Fruit fly (Drosophila melanogaster): ENCODE measurements around the gene Hinfp.

Hinfp gene

DNA sequence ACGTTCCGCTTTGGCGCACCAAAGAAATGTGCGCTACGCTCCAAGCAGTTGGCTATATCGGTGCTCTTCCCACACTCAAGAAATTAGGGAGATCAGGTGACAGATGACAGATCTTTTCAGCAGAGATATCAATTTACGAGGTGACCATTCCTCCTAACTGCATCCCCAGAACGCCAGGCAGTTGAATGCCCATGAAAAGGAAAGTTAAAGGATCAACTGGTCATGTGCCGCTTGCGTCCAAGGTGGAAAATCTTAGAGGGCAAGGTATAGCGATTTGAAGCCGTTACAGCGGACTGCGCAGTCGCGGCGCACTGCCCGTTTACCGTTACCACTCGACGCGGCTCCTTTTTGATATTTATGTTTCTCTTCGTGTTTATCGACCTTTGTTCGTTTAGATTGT is 6.8 kb upstream of the Hinfp start:
- TF ChIP-seq h (GFP tag; optimal IDR thresholded peaks at IDR 0.05) (no peak), woc (GFP tag; optimal IDR thresholded peaks at IDR 0.05) (no peak), rgr (GFP tag; optimal IDR thresholded peaks at IDR 0.05) (no peak), Rel (GFP tag; optimal IDR thresholded peaks at IDR 0.05) (no peak), Rel (tag; optimal IDR thresholded peaks at IDR 0.05) (no peak), sv (GFP tag; optimal IDR thresholded peaks at IDR 0.05) (peak; percentile 38), foxo (GFP tag; optimal IDR thresholded peaks at IDR 0.05) (peak in 1 of 2 experiments; percentile 1), Vsx2 (GFP tag; optimal IDR thresholded peaks at IDR 0.05; ENCODE audit: partially characterized antibody) (no peak), Jra (GFP tag; optimal IDR thresholded peaks at IDR 0.05) (no peak), ey (GFP tag; optimal IDR thresholded peaks at IDR 0.05) (no peak), Dif (GFP tag; optimal IDR thresholded peaks at IDR 0.05; ENCODE audit: partially characterized antibody) (no peak)

DNA sequence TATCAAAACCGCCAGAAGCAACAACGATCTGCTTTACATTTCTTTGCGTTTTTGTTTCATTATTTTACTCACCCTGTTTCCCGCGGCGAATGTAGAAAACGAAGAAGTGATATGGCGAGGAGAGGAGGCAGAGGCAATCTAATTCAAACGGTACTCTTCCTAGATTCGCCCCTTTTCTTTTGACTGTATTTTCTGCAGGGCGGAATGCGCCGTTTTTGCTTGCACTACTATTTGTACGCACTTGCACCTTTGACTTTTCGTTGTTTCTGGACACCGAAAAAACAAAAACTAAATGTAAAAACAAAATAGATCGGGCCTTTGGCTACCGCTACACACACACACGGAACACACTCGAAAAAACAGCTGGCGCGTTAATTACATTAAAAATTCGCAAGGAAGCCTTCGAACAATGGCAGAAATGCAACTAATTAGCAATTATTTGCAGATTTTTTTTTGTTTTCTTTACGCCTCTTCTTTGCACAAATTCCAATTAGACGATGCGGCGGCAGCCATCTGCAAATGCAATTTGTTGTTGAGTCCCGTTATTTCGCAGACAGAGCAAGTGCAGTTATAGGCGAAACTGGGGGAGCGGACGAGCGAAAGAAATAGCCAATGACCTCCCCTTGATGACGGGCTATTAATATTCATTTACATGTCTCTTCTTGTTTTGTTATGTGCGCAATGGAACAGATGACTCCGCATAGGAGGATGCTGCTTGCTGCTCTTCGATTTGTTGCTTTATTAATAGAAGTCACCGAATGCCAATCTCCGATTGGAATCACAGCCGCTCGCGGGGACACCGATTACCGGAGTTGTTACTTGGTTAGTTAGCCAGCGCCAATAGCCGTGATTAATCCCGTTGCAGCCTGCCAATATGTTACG is 5.9 kb upstream of the Hinfp start:
- TF ChIP-seq N (GFP tag; optimal IDR thresholded peaks at IDR 0.05), result peak; percentile 11
- no peak for TF ChIP-seq sage (GFP tag; optimal IDR thresholded peaks at IDR 0.05)
- TF ChIP-seq Myc (optimal IDR thresholded peaks at IDR 0.05), result no peak
- TF ChIP-seq CrebA (GFP tag; optimal IDR thresholded peaks at IDR 0.05; ENCODE audit: borderline replicate concordance), result no peak
- TF ChIP-seq OdsH (GFP tag; optimal IDR thresholded peaks at IDR 0.05), result no peak
- TF ChIP-seq brk (GFP tag; optimal IDR thresholded peaks at IDR 0.05), result no peak
- no peak for TF ChIP-seq psq (GFP tag; optimal IDR thresholded peaks at IDR 0.05)

DNA sequence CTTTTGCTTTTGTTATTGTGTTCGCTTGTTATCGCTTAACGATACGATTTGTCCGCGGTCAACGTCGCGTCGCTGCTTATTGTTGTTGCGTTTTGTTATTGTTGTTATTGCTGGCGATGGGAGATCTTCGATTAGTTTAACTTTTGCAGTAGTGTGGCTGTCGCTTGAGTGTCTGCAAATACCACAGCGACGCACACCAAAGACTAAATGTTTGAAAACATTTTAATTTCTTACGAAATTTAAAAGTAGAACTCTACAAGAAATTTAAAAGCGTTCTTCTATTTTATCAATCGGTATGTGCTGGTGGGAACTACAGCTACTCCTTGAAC is 5.3 kb upstream of the Hinfp start, which contains the start of gene spdi:
TSS of gene spdi (minus strand) at position 94 of the 329 bp plus-strand sequence.
- no peak for TF ChIP-seq sv (GFP tag; optimal IDR thresholded peaks at IDR 0.05)
- no peak for TF ChIP-seq Jra (GFP tag; optimal IDR thresholded peaks at IDR 0.05)
- no peak for TF ChIP-seq rgr (GFP tag; optimal IDR thresholded peaks at IDR 0.05)
- no peak for TF ChIP-seq lola (GFP tag; optimal IDR thresholded peaks at IDR 0.05)
- no peak for TF ChIP-seq N (GFP tag; optimal IDR thresholded peaks at IDR 0.05)
- no peak for TF ChIP-seq Rel (GFP tag; optimal IDR thresholded peaks at IDR 0.05)
- peak; percentile 23 for TF ChIP-seq Rel (tag; optimal IDR thresholded peaks at IDR 0.05)
- TF ChIP-seq Dfd (GFP tag; optimal IDR thresholded peaks at IDR 0.05), result no peak
- no peak for TF ChIP-seq Dif (GFP tag; optimal IDR thresholded peaks at IDR 0.05; ENCODE audit: partially characterized antibody)
- peak; percentile 7 for TF ChIP-seq Myc (optimal IDR thresholded peaks at IDR 0.05)
- TF ChIP-seq Mio (GFP tag; optimal IDR thresholded peaks at IDR 0.05), result no peak
- TF ChIP-seq woc (GFP tag; optimal IDR thresholded peaks at IDR 0.05), result no peak
- no peak for TF ChIP-seq sage (GFP tag; optimal IDR thresholded peaks at IDR 0.05)
- no peak for TF ChIP-seq ey (GFP tag; optimal IDR thresholded peaks at IDR 0.05)
- TF ChIP-seq OdsH (GFP tag; optimal IDR thresholded peaks at IDR 0.05), result no peak
- TF ChIP-seq CrebA (GFP tag; optimal IDR thresholded peaks at IDR 0.05; ENCODE audit: borderline replicate concordance), result no peak
- no peak for TF ChIP-seq dmrt93B (GFP tag; optimal IDR thresholded peaks at IDR 0.05)
- TF ChIP-seq foxo (GFP tag; optimal IDR thresholded peaks at IDR 0.05), result no peak

DNA sequence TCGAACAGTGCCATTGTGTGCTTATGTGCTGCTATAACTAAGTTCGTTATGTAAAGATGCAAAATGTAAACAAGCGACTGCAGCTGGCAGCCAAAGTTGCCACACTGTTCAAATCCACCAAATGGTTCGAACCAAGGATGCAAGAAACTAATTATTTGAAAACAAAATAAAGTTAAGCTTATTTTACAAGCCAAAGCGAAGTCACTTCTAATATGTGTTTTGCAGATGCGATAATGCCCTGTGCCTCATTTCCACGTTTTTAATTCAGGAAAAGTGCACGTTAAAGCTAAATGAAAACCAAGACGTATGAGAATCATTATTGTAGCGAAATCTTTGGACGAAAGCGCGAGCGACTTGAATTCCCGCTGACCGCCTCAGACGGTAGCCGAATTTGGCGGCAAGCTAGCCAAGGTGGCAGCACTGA is 4.2 kb upstream of the Hinfp start, which contains the start of the genes CG13365 and Vsp37A:
TSS of gene CG13365 (minus strand) at position 84 of the 424 bp plus-strand sequence.
TSS of gene Vsp37A (plus strand) at position 399 of the 424 bp plus-strand sequence.
- peak; percentile 26 for TF ChIP-seq Hr83 (GFP tag; optimal IDR thresholded peaks at IDR 0.05; ENCODE audit: poor library complexity, severe bottlenecking)
- TF ChIP-seq CrebA (GFP tag; optimal IDR thresholded peaks at IDR 0.05; ENCODE audit: borderline replicate concordance), result no peak
- TF ChIP-seq brk (GFP tag; optimal IDR thresholded peaks at IDR 0.05), result no peak
- peak; percentile 46 for TF ChIP-seq CG9705 (GFP tag; optimal IDR thresholded peaks at IDR 0.05)
- TF ChIP-seq Dif (GFP tag; optimal IDR thresholded peaks at IDR 0.05; ENCODE audit: partially characterized antibody), result no peak
- TF ChIP-seq foxo (GFP tag; optimal IDR thresholded peaks at IDR 0.05), result peak in 1 of 2 experiments; percentile 42
- TF ChIP-seq Sp1 (GFP tag; optimal IDR thresholded peaks at IDR 0.05), result peak; percentile 58
- peak; percentile 15 for TF ChIP-seq psq (GFP tag; optimal IDR thresholded peaks at IDR 0.05)
- no peak for TF ChIP-seq OdsH (GFP tag; optimal IDR thresholded peaks at IDR 0.05)
- peak; percentile 84 for TF ChIP-seq woc (GFP tag; optimal IDR thresholded peaks at IDR 0.05)
- no peak for TF ChIP-seq dl (GFP tag; optimal IDR thresholded peaks at IDR 0.05; ENCODE audit: insufficient read depth in 1 of 2, partially characterized antibody in 2 of 2)
- peak; percentile 33 for TF ChIP-seq sv (GFP tag; optimal IDR thresholded peaks at IDR 0.05)
- peak; percentile 43 for TF ChIP-seq fru (GFP tag; optimal IDR thresholded peaks at IDR 0.05)
- no peak for TF ChIP-seq pan (optimal IDR thresholded peaks at IDR 0.05)
- no peak for TF ChIP-seq tai (GFP tag; optimal IDR thresholded peaks at IDR 0.05)
- TF ChIP-seq Mio (GFP tag; optimal IDR thresholded peaks at IDR 0.05), result no peak
- no peak for TF ChIP-seq Hnf4 (GFP tag; optimal IDR thresholded peaks at IDR 0.05)
- no peak for TF ChIP-seq jim (GFP tag; optimal IDR thresholded peaks at IDR 0.05)
- peak; percentile 68 for TF ChIP-seq GATAd (GFP tag; optimal IDR thresholded peaks at IDR 0.05)
- TF ChIP-seq dmrt93B (GFP tag; optimal IDR thresholded peaks at IDR 0.05), result no peak
- peak; percentile 62 for TF ChIP-seq Jra (GFP tag; optimal IDR thresholded peaks at IDR 0.05)
- no peak for TF ChIP-seq N (GFP tag; optimal IDR thresholded peaks at IDR 0.05)
- TF ChIP-seq Myc (optimal IDR thresholded peaks at IDR 0.05), result peak; percentile 98
- peak; percentile 51 for TF ChIP-seq h (GFP tag; optimal IDR thresholded peaks at IDR 0.05)
- TF ChIP-seq lola (GFP tag; optimal IDR thresholded peaks at IDR 0.05), result no peak
- TF ChIP-seq Vsx2 (GFP tag; optimal IDR thresholded peaks at IDR 0.05; ENCODE audit: partially characterized antibody), result no peak
- TF ChIP-seq Hr78 (GFP tag; optimal IDR thresholded peaks at IDR 0.05), result no peak
- no peak for TF ChIP-seq rgr (GFP tag; optimal IDR thresholded peaks at IDR 0.05)
- TF ChIP-seq Dfd (GFP tag; optimal IDR thresholded peaks at IDR 0.05), result no peak
- TF ChIP-seq Abd-B (GFP tag; optimal IDR thresholded peaks at IDR 0.05), result no peak
- TF ChIP-seq usp (GFP tag; optimal IDR thresholded peaks at IDR 0.05), result no peak
- TF ChIP-seq ey (GFP tag; optimal IDR thresholded peaks at IDR 0.05), result peak; percentile 41
- no peak for TF ChIP-seq Rel (GFP tag; optimal IDR thresholded peaks at IDR 0.05)
- TF ChIP-seq Rel (tag; optimal IDR thresholded peaks at IDR 0.05), result peak; percentile 5
- peak; percentile 42 for TF ChIP-seq br (GFP tag; optimal IDR thresholded peaks at IDR 0.05)
- TF ChIP-seq CG32264 (GFP tag; optimal IDR thresholded peaks at IDR 0.05), result no peak
- TF ChIP-seq sage (GFP tag; optimal IDR thresholded peaks at IDR 0.05), result no peak
